Worm (Caenorhabditis elegans): ENCODE measurements around the gene cest-16.

DNA sequence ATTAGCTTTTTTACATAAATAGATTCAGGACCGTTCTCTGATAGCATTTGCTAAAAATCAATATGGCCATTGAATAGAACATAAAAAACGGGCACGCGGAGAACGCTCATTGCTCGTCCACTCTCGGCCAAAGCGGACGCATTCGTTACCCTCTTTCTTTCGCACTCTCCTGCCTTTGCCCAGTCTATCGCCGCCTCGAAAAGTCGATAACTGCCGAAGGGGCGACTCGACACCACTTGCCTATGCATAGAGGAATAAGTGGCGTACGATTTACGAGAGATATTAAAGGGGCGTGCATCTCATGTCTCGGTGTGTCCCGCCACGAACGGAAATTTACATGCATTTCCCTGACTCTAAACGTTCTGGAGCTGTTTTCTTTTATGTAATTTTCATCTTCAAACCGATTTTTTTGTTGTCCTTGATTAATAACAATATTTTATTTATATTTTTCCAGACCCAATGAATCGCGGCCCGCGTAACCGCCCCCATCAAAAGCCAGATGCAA, 36.5 kb upstream of the cest-16 start, which contains the start of gene W05H9.4:
- peak; percentile 15 for TF ChIP-seq snpc-4 (tag; optimal IDR thresholded peaks at IDR 0.05)
- peak; percentile 12 for TF ChIP-seq xbp-1 (tag; optimal IDR thresholded peaks at IDR 0.05)
- TF ChIP-seq ets-5 (GFP tag; IDR thresholded peaks at IDR 0.05), result no peak
- no peak for TF ChIP-seq Y116A8C.19 (tag; optimal IDR thresholded peaks at IDR 0.05; ENCODE audit: borderline replicate concordance)
